Fruit fly (Drosophila melanogaster) whole organism, embryonic: ENCODE data around the gene mRpL12.

Experiments
- Adf1 ChIP-seq: fragments of 200-800 bp; sonication (Bioruptor generic); IDR thresholded peaks from 2 replicates; pipeline ENCODE4 v1.3.6; 2022; ENCODE audit warnings: missing biosample characterization, missing genetic modification characterization
- Asciz ChIP-seq: fragments of 200-800 bp; sonication (Bioruptor generic); optimal IDR thresholded peaks from 2 replicates; lab custom pipeline; 2017; ENCODE audit warnings: missing biosample characterization, mild to moderate bottlenecking, missing genetic modification characterization, missing genetic modification reagents
- CG10267 ChIP-seq: fragments of 200-800 bp; sonication (Bioruptor generic); optimal IDR thresholded peaks from 2 replicates; lab custom pipeline; 2018; ENCODE audit warnings: missing biosample characterization, mild to moderate bottlenecking, missing genetic modification characterization, moderate library complexity
- CG10366 ChIP-seq: fragments of 200-800 bp; sonication (Bioruptor generic); IDR thresholded peaks from 2 replicates; pipeline ENCODE4 v1.3.6; 2022; ENCODE audit warnings: missing biosample characterization, missing genetic modification characterization
- CG10959 ChIP-seq: fragments of 200-800 bp; sonication (Bioruptor generic); IDR thresholded peaks from 2 replicates; pipeline ENCODE4 v1.3.6; 2022; ENCODE audit warnings: missing biosample characterization, missing genetic modification characterization
- CG13424 ChIP-seq: fragments of 200-800 bp; sonication (Bioruptor generic); optimal IDR thresholded peaks from 2 replicates; lab custom pipeline; 2019; ENCODE audit warnings: missing biosample characterization, mild to moderate bottlenecking, missing genetic modification characterization, moderate library complexity
- CG14710 ChIP-seq: fragments of 200-800 bp; sonication (Bioruptor generic); optimal IDR thresholded peaks from 3 replicates; lab custom pipeline; 2019; ENCODE audit warnings: missing biosample characterization, mild to moderate bottlenecking, missing genetic modification characterization, moderate library complexity
- CG15011 ChIP-seq: fragments of 200-800 bp; sonication (Bioruptor generic); optimal IDR thresholded peaks from 3 replicates; lab custom pipeline; 2018; ENCODE audit warnings: missing biosample characterization, mild to moderate bottlenecking, missing genetic modification characterization
- CG1529 ChIP-seq: fragments of 200-800 bp; sonication (Bioruptor generic); optimal IDR thresholded peaks from 3 replicates; lab custom pipeline; 2018; ENCODE audit warnings: missing biosample characterization, missing genetic modification characterization
- CG15479 ChIP-seq: fragments of 200-800 bp; sonication (Bioruptor generic); optimal IDR thresholded peaks from 3 replicates; lab custom pipeline; 2019; ENCODE audit warnings: missing biosample characterization, mild to moderate bottlenecking, missing genetic modification characterization, moderate library complexity
- CG1603 ChIP-seq: fragments of 200-800 bp; sonication (Bioruptor generic); optimal IDR thresholded peaks from 2 replicates; lab custom pipeline; 2019; ENCODE audit warnings: missing biosample characterization, mild to moderate bottlenecking, missing genetic modification characterization, moderate library complexity
- CG17912 ChIP-seq: fragments of 200-800 bp; sonication (Bioruptor generic); optimal IDR thresholded peaks from 2 replicates; lab custom pipeline; 2018; ENCODE audit warnings: missing biosample characterization, mild to moderate bottlenecking, missing genetic modification characterization
- CG2199 ChIP-seq: fragments of 200-800 bp; sonication (Bioruptor generic); IDR thresholded peaks from 3 replicates; pipeline ENCODE4 v1.3.6; 2022; ENCODE audit warnings: missing biosample characterization, missing genetic modification characterization
- CG42726 ChIP-seq: fragments of 200-800 bp; sonication (Bioruptor generic); IDR thresholded peaks from 2 replicates; pipeline ENCODE4 v1.3.6; 2022; ENCODE audit warnings: missing biosample characterization, missing genetic modification characterization; ENCODE audit not compliant: partially characterized antibody
- CG43689 ChIP-seq: fragments of 200-800 bp; sonication (Bioruptor generic); IDR thresholded peaks from 2 replicates; pipeline ENCODE4 v1.3.6; 2022; ENCODE audit warnings: missing biosample characterization, missing genetic modification characterization
- CG4424 ChIP-seq: fragments of 200-800 bp; sonication (Bioruptor generic); optimal IDR thresholded peaks from 3 replicates; lab custom pipeline; 2016; ENCODE audit warnings: missing biosample characterization, missing genetic modification characterization
- CG4707 ChIP-seq: fragments of 200-800 bp; sonication (Bioruptor generic); optimal IDR thresholded peaks from 2 replicates; lab custom pipeline; 2018; ENCODE audit warnings: missing biosample characterization, mild to moderate bottlenecking, missing genetic modification characterization, moderate library complexity
- CG7928 ChIP-seq: fragments of 200-800 bp; sonication (Bioruptor generic); optimal IDR thresholded peaks from 2 replicates; lab custom pipeline; 2017; ENCODE audit warnings: missing biosample characterization, mild to moderate bottlenecking, missing genetic modification characterization
- CG9609 ChIP-seq: fragments of 200-800 bp; sonication (Bioruptor generic); optimal IDR thresholded peaks from 3 replicates; lab custom pipeline; 2016; ENCODE audit warnings: missing biosample characterization, missing genetic modification characterization
- CkIIα-i1 ChIP-seq: fragments of 200-800 bp; sonication (Bioruptor generic); IDR thresholded peaks from 2 replicates; pipeline ENCODE4 v1.3.6; 2022; ENCODE audit warnings: missing biosample characterization, missing genetic modification characterization
- Elba2 ChIP-seq: fragments of 200-800 bp; sonication (Bioruptor generic); optimal IDR thresholded peaks from 3 replicates; lab custom pipeline; 2016; ENCODE audit warnings: missing biosample characterization, missing genetic modification characterization
- Gsc ChIP-seq: fragments of 200-800 bp; sonication (Bioruptor generic); IDR thresholded peaks from 2 replicates; pipeline ENCODE4 v1.3.6; 2022; ENCODE audit warnings: missing biosample characterization, missing genetic modification characterization
- Hr78 ChIP-seq, 2 experiments: fragments of 200-800 bp in 1 of 2; fragments of >200 bp in 1 of 2; sonication (Bioruptor generic) in 1 of 2; optimal IDR thresholded peaks; 2 replicates each; lab custom pipeline; 2017 to 2019; ENCODE audit warnings: missing biosample characterization in 2 of 2, missing genetic modification characterization in 2 of 2, mild to moderate bottlenecking in 1 of 2, moderate library complexity in 1 of 2
- MBD-R2 ChIP-seq: fragments of 200-800 bp; sonication (Bioruptor generic); IDR thresholded peaks from 2 replicates; pipeline ENCODE4 v1.3.6; 2022; ENCODE audit warnings: missing biosample characterization, missing genetic modification characterization
- MESR4 ChIP-seq: fragments of 200-800 bp; sonication (Bioruptor generic); optimal IDR thresholded peaks from 2 replicates; lab custom pipeline; 2018; ENCODE audit warnings: missing biosample characterization, mild to moderate bottlenecking, missing genetic modification characterization, moderate library complexity
- NC2β ChIP-seq: fragments of 200-800 bp; sonication (Bioruptor generic); optimal IDR thresholded peaks from 2 replicates; lab custom pipeline; 2016; ENCODE audit warnings: missing biosample characterization, missing genetic modification characterization
- Optix ChIP-seq: fragments of 200-800 bp; sonication (Bioruptor generic); IDR thresholded peaks from 3 replicates; pipeline ENCODE4 v1.3.6; 2022; ENCODE audit warnings: missing biosample characterization, missing genetic modification characterization
- Side ChIP-seq: fragments of 200-800 bp; sonication (Bioruptor generic); optimal IDR thresholded peaks from 2 replicates; lab custom pipeline; 2016; ENCODE audit warnings: missing biosample characterization, missing genetic modification characterization
- bigmax ChIP-seq: fragments of 200-800 bp; sonication (Bioruptor generic); optimal IDR thresholded peaks from 2 replicates; lab custom pipeline; 2018; ENCODE audit warnings: missing biosample characterization, mild to moderate bottlenecking, missing genetic modification characterization
- cato ChIP-seq: fragments of 200-800 bp; sonication (Bioruptor generic); optimal IDR thresholded peaks from 2 replicates; lab custom pipeline; 2016; ENCODE audit warnings: missing biosample characterization, missing genetic modification characterization, borderline replicate concordance
- dmrt11E ChIP-seq: fragments of 200-800 bp; sonication (Bioruptor generic); optimal IDR thresholded peaks from 3 replicates; lab custom pipeline; 2018; ENCODE audit warnings: missing biosample characterization, mild to moderate bottlenecking, missing genetic modification characterization, moderate library complexity
- dpn ChIP-seq, 2 experiments: fragments of 200-800 bp; sonication (Bioruptor generic); optimal IDR thresholded peaks; 3 replicates each; lab custom pipeline; 2016; ENCODE audit warnings: missing biosample characterization in 2 of 2, missing genetic modification characterization in 2 of 2
- emc ChIP-seq: fragments of 200-800 bp; sonication (Bioruptor generic); optimal IDR thresholded peaks from 2 replicates; lab custom pipeline; 2016; ENCODE audit warnings: missing biosample characterization, missing genetic modification characterization
- gt ChIP-seq: fragments of 200-800 bp; sonication (Bioruptor generic); IDR thresholded peaks from 2 replicates; pipeline ENCODE4 v1.3.6; 2022; ENCODE audit warnings: missing biosample characterization, missing genetic modification characterization
- h ChIP-seq: fragments of >200 bp; optimal IDR thresholded peaks from 2 replicates; lab custom pipeline; 2017
- jumu ChIP-seq: fragments of 200-800 bp; sonication (Bioruptor generic); optimal IDR thresholded peaks from 3 replicates; lab custom pipeline; 2016; ENCODE audit warnings: missing biosample characterization, missing genetic modification characterization
- kni ChIP-seq: fragments of 200-800 bp; sonication (Bioruptor generic); optimal IDR thresholded peaks from 3 replicates; lab custom pipeline; 2017; ENCODE audit warnings: mild to moderate bottlenecking, missing biosample characterization, missing genetic modification reagents, missing genetic modification characterization
- nom ChIP-seq: fragments of 200-800 bp; sonication (Bioruptor generic); optimal IDR thresholded peaks from 2 replicates; lab custom pipeline; 2017; ENCODE audit warnings: missing biosample characterization, missing genetic modification characterization, mild to moderate bottlenecking, moderate library complexity, missing genetic modification reagents
- pho ChIP-seq: fragments of 200-800 bp; sonication (Bioruptor generic); optimal IDR thresholded peaks from 2 replicates; lab custom pipeline; 2016; ENCODE audit warnings: missing biosample characterization, missing genetic modification characterization
- phol ChIP-seq: fragments of 200-800 bp; sonication (Bioruptor generic); optimal IDR thresholded peaks from 3 replicates; lab custom pipeline; 2018; ENCODE audit warnings: missing biosample characterization, mild to moderate bottlenecking, missing genetic modification characterization, moderate library complexity
- run ChIP-seq: fragments of 200-800 bp; sonication (Bioruptor generic); optimal IDR thresholded peaks from 3 replicates; lab custom pipeline; 2018; ENCODE audit warnings: missing biosample characterization, mild to moderate bottlenecking, missing genetic modification characterization
- salm ChIP-seq: fragments of 200-800 bp; sonication (Bioruptor generic); optimal IDR thresholded peaks from 2 replicates; lab custom pipeline; 2018; ENCODE audit warnings: missing biosample characterization, mild to moderate bottlenecking, missing genetic modification characterization
- schlank ChIP-seq: fragments of 200-800 bp; sonication (Bioruptor generic); optimal IDR thresholded peaks from 2 replicates; lab custom pipeline; 2018; ENCODE audit warnings: missing biosample characterization, mild to moderate bottlenecking, missing genetic modification characterization
- sd ChIP-seq: fragments of 200-800 bp; sonication (Bioruptor generic); optimal IDR thresholded peaks from 3 replicates; lab custom pipeline; 2018; ENCODE audit warnings: missing biosample characterization, mild to moderate bottlenecking, missing genetic modification characterization, moderate library complexity
- slou ChIP-seq: fragments of 200-800 bp; sonication (Bioruptor generic); optimal IDR thresholded peaks from 3 replicates; lab custom pipeline; 2016; ENCODE audit warnings: missing biosample characterization, missing genetic modification characterization
- so ChIP-seq: fragments of 200-800 bp; sonication (Bioruptor generic); IDR thresholded peaks from 3 replicates; pipeline ENCODE4 v1.3.6; 2022; ENCODE audit warnings: missing biosample characterization, missing genetic modification characterization
- tin ChIP-seq: fragments of 200-800 bp; sonication (Bioruptor generic); optimal IDR thresholded peaks from 3 replicates; lab custom pipeline; 2016; ENCODE audit warnings: missing biosample characterization, missing genetic modification characterization
- tll ChIP-seq, 2 experiments: fragments of 200-800 bp in 1 of 2; fragments of >200 bp in 1 of 2; sonication (Bioruptor generic) in 1 of 2; optimal IDR thresholded peaks; 2 replicates each; lab custom pipeline; 2017 to 2019; ENCODE audit warnings: missing biosample characterization in 2 of 2, missing genetic modification characterization in 2 of 2, mild to moderate bottlenecking in 1 of 2, moderate library complexity in 1 of 2
- unpg ChIP-seq: fragments of 200-800 bp; sonication (Bioruptor generic); optimal IDR thresholded peaks from 3 replicates; lab custom pipeline; 2018; ENCODE audit warnings: missing biosample characterization, mild to moderate bottlenecking, missing genetic modification characterization, moderate library complexity
- zfh1 ChIP-seq: fragments of 200-800 bp; sonication (Bioruptor generic); IDR thresholded peaks from 3 replicates; pipeline ENCODE4 v1.3.6; 2022; ENCODE audit warnings: missing biosample characterization, missing genetic modification characterization
- zfh2 ChIP-seq: fragments of 200-800 bp; sonication (Bioruptor generic); optimal IDR thresholded peaks from 2 replicates; lab custom pipeline; 2016; ENCODE audit warnings: missing biosample characterization, missing genetic modification characterization

The mRpL12 gene

DNA sequence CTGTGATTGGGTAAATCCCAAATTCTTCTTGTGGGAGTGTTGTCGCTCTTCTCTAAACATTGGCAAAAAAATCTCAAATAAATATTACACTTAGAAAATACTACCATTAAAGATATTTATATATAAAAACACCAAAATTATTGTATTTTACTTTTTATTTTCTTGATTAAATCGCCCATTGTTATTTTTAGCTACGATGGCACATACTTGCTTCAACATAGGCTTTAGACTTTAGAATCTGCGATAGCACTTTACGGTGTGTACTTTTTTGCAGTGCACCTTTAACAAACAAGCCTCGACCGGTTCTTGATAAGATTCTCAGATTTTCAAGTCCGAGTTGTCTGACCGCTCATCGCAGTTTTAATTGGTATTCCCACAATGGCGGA is 1.9 kb upstream of the mRpL12 start, which contains the start of gene GNBP3 (continued):
- no peak for TF ChIP-seq CG43689 (GFP tag; lab: Robert Waterston, UW)
- TF ChIP-seq Hr78 (GFP tag; optimal IDR thresholded peaks at IDR 0.05; lab: Kevin White, UChicago), result peak in 1 of 2 experiments; percentile 12
- peak; percentile 69 for TF ChIP-seq CG10959 (GFP tag; lab: Robert Waterston, UW)
- TF ChIP-seq jumu (GFP tag; lab: Kevin White, UChicago), result no peak
- no peak for TF ChIP-seq pho (GFP tag; lab: Kevin White, UChicago)
- TF ChIP-seq cato, result no peak
- TF ChIP-seq phol (tag; lab: Kevin White, UChicago), result peak; percentile 39
- TF ChIP-seq MBD-R2, result peak; percentile 17; the same call in 1 of the 2 replicates
- no peak for TF ChIP-seq CG7928 (GFP tag; lab: Kevin White, UChicago)
- TF ChIP-seq schlank (tag; lab: Kevin White, UChicago), result no peak
- TF ChIP-seq CG9609 (GFP tag; lab: Kevin White, UChicago), result no peak
- TF ChIP-seq CG1529 (GFP tag; lab: Kevin White, UChicago), result no peak
- no peak for TF ChIP-seq Side (GFP tag; lab: Kevin White, UChicago)
- TF ChIP-seq Adf1 (GFP tag; lab: Robert Waterston, UW), result no peak
- no peak for TF ChIP-seq slou (GFP tag; lab: Kevin White, UChicago)
- peak; percentile 60; the same call in 2 of the 3 replicates for TF ChIP-seq zfh1 (GFP tag; lab: Robert Waterston, UW)
- no peak for TF ChIP-seq emc (GFP tag; lab: Kevin White, UChicago)
- TF ChIP-seq h (lab: Kevin White, UChicago), result no peak
- TF ChIP-seq CG42726 (GFP tag; lab: Robert Waterston, UW), result no peak
- TF ChIP-seq Gsc (GFP tag; lab: Robert Waterston, UW), result no peak
- peak; percentile 25 for TF ChIP-seq CG4424 (GFP tag; lab: Kevin White, UChicago)
- no peak for TF ChIP-seq gt (GFP tag; lab: Robert Waterston, UW)
- TF ChIP-seq MESR4 (GFP tag; lab: Kevin White, UChicago), result no peak
- TF ChIP-seq NC2β, result no peak
- no peak for TF ChIP-seq CG17912 (GFP tag; lab: Kevin White, UChicago)
- TF ChIP-seq so (GFP tag; lab: Robert Waterston, UW), result no peak
- no peak for TF ChIP-seq Optix (GFP tag; lab: Robert Waterston, UW)
- TF ChIP-seq CG15479 (GFP tag; lab: Kevin White, UChicago), result no peak
- TF ChIP-seq tll (GFP tag; optimal IDR thresholded peaks at IDR 0.05; lab: Kevin White, UChicago), result peak in 1 of 2 experiments; percentile 1
- TF ChIP-seq CG10366 (GFP tag; lab: Robert Waterston, UW), result no peak
- no peak for TF ChIP-seq salm (tag; lab: Kevin White, UChicago)
- TF ChIP-seq zfh2 (GFP tag; lab: Kevin White, UChicago), result peak; percentile 19
- TF ChIP-seq unpg, result peak; percentile 59
- TF ChIP-seq CG14710 (tag; lab: Kevin White, UChicago), result peak; percentile 48
- TF ChIP-seq Asciz, result peak; percentile 42
- peak; percentile 91 for TF ChIP-seq nom (GFP tag; lab: Kevin White, UChicago)
- peak; percentile 48 for TF ChIP-seq bigmax (GFP tag; lab: Kevin White, UChicago)
- TF ChIP-seq CkIIα-i1 (GFP tag; lab: Robert Waterston, UW), result no peak
- TF ChIP-seq CG1603 (tag; lab: Kevin White, UChicago), result no peak
- TF ChIP-seq CG4707 (GFP tag; lab: Kevin White, UChicago), result no peak
- peak; percentile 31 to 38 for TF ChIP-seq dpn (GFP tag; optimal IDR thresholded peaks at IDR 0.05; lab: Kevin White, UChicago)
- TF ChIP-seq CG10267 (tag; lab: Kevin White, UChicago), result peak; percentile 81
- TF ChIP-seq Elba2 (GFP tag; lab: Kevin White, UChicago), result no peak
- no peak for TF ChIP-seq sd (tag; lab: Kevin White, UChicago)
- peak; percentile 59 for TF ChIP-seq dmrt11E (tag; lab: Kevin White, UChicago)
- TF ChIP-seq kni (GFP tag; lab: Kevin White, UChicago), result peak; percentile 28
- no peak for TF ChIP-seq CG2199 (GFP tag; lab: Robert Waterston, UW)
- peak; percentile 66 for TF ChIP-seq tin (GFP tag; lab: Kevin White, UChicago)
- TF ChIP-seq CG13424 (tag; lab: Kevin White, UChicago), result peak; percentile 53
- TF ChIP-seq CG15011 (GFP tag; lab: Kevin White, UChicago), result no peak
- no peak for TF ChIP-seq run
